Fruit fly (Drosophila melanogaster): ENCODE data around the gene TfIIFalpha.

Gene TfIIFalpha

DNA sequence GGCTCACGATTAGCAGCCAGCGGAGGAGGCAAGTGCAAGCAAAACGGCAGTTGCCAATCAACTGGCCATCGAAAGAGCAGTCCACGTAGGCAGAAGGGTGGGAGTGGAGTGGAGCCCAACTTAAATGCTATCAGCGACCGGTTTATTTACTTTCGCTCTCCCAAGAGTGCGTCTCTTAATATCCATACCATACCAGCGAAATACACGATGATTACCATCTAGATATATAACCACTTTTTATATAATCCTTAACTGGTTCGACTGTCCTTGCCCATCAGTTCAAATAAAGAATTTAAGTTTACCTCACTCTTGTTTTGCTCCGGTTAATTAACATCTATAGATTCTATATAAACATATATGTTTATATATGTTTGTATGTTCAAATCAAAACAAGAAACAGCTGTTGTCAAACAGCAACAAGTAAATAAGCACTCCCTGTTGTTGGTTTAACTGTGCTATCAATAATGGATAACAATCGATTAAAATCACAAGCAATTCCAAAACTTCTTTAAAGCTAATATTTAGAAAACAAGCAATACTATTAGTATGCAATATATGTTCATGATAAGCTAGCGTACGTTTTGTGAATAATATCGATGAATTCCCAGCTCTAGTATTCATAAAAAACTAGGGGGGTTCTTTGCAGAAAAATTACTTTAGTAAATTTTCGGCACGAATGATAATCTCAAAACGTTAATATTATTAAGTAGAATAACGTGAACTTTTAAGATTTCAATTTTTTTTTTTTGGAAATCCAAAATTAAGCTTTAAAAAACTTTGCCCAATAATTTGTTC, 6.6 kb upstream of the TfIIFalpha start (continued):
- TF ChIP-seq Neu2 (GFP tag; optimal IDR thresholded peaks at IDR 0.05; ENCODE audit: borderline replicate concordance) (no peak), CG6683 (GFP tag; optimal IDR thresholded peaks at IDR 0.05) (peak; percentile 52), Kr (GFP tag; optimal IDR thresholded peaks at IDR 0.05) (no peak), fd96Cb (tag; optimal IDR thresholded peaks at IDR 0.05) (no peak), CG3281 (GFP tag; optimal IDR thresholded peaks at IDR 0.05) (peak; percentile 63), CG6689 (GFP tag; IDR thresholded peaks at IDR 0.05) (0 out of 2 replicates have a peak, but pooled peaks have one; percentile 22), insv (GFP tag; optimal IDR thresholded peaks at IDR 0.05) (peak in 1 of 2 experiments; percentile 45), mld (GFP tag; IDR thresholded peaks at IDR 0.05; ENCODE audit: partially characterized antibody) (no peak), ato (GFP tag; IDR thresholded peaks at IDR 0.05; ENCODE audit: partially characterized antibody) (no peak), nerfin-1 (tag; optimal IDR thresholded peaks at IDR 0.05) (peak; percentile 16), CG9609 (GFP tag; optimal IDR thresholded peaks at IDR 0.05) (no peak), Tbp (GFP tag; optimal IDR thresholded peaks at IDR 0.05) (no peak), CG13624 (GFP tag; optimal IDR thresholded peaks at IDR 0.05) (peak; percentile 42), eyg (GFP tag; optimal IDR thresholded peaks at IDR 0.05) (peak; percentile 13), wdn (GFP tag; IDR thresholded peaks at IDR 0.05) (peak; percentile 45; the same call in 1 of the 2 replicates), CG11093 (GFP tag; IDR thresholded peaks at IDR 0.05) (no peak), caup (GFP tag; optimal IDR thresholded peaks at IDR 0.05; ENCODE audit: severe bottlenecking) (peak; percentile 86), CG2678 (tag; optimal IDR thresholded peaks at IDR 0.05) (peak; percentile 75), fu2 (GFP tag; optimal IDR thresholded peaks at IDR 0.05) (no peak), CG10979 (tag; optimal IDR thresholded peaks at IDR 0.05) (peak; percentile 3), dimm (GFP tag; IDR thresholded peaks at IDR 0.05) (no peak), pum (GFP tag; optimal IDR thresholded peaks at IDR 0.05) (no peak), CG9932 (GFP tag; IDR thresholded peaks at IDR 0.05) (peak; percentile 66), Oli (tag; optimal IDR thresholded peaks at IDR 0.05) (peak; percentile 10), MBD-R2 (GFP tag; IDR thresholded peaks at IDR 0.05) (peak; percentile 55; the same call in 1 of the 2 replicates), CG7928 (GFP tag; optimal IDR thresholded peaks at IDR 0.05) (peak; percentile 32), CG7745 (tag; optimal IDR thresholded peaks at IDR 0.05) (no peak), Chrac-16 (GFP tag; optimal IDR thresholded peaks at IDR 0.05) (peak; percentile 1), stc (GFP tag; IDR thresholded peaks at IDR 0.05) (peak; percentile 9; the same call in 1 of the 2 replicates), hbn (GFP tag; IDR thresholded peaks at IDR 0.05; ENCODE audit: partially characterized antibody) (peak; percentile 19; the same call in 1 of the 2 replicates), Max (GFP tag; optimal IDR thresholded peaks at IDR 0.05) (peak; percentile 71), gfzf (GFP tag; optimal IDR thresholded peaks at IDR 0.05) (no peak), yki (optimal IDR thresholded peaks at IDR 0.05) (no peak), sd (tag; optimal IDR thresholded peaks at IDR 0.05) (no peak), MTF-1 (GFP tag; optimal IDR thresholded peaks at IDR 0.05; ENCODE audit: borderline replicate concordance) (no peak), Side (GFP tag; optimal IDR thresholded peaks at IDR 0.05) (no peak), CG13123 (GFP tag; optimal IDR thresholded peaks at IDR 0.05) (peak; percentile 42), kni (GFP tag; optimal IDR thresholded peaks at IDR 0.05) (peak; percentile 23), Aef1 (GFP tag; IDR thresholded peaks at IDR 0.05) (no peak), vfl (GFP tag; optimal IDR thresholded peaks at IDR 0.05) (no peak), NC2α (GFP tag; optimal IDR thresholded peaks at IDR 0.05) (no peak), ranshi (GFP tag; IDR thresholded peaks at IDR 0.05) (no peak; the same call in 1 of the 2 replicates), mam (GFP tag; optimal IDR thresholded peaks at IDR 0.05) (peak; percentile 41), Dip2 (GFP tag; IDR thresholded peaks at IDR 0.05) (no peak), ci (GFP tag; IDR thresholded peaks at IDR 0.05) (peak; percentile 57; the same call in 1 of the 3 replicates), gce (GFP tag; IDR thresholded peaks at IDR 0.05) (0 out of 3 replicates have a peak, but pooled peaks have one; percentile 30), Adf1 (GFP tag; IDR thresholded peaks at IDR 0.05) (peak; percentile 43), Hr78 (GFP tag; optimal IDR thresholded peaks at IDR 0.05) (no peak), CG33213 (GFP tag; optimal IDR thresholded peaks at IDR 0.05) (peak; percentile 32)

All from whole organism, embryonic.